Worm (Caenorhabditis elegans) whole organism, L4 larva: ENCODE results near the gene popl-5.

ENCODE experiments used
- D1046.2 ChIP-seq: fragments of 200-800 bp; sonication (Bioruptor generic); IDR thresholded peaks from 2 replicates; pipeline ENCODE4 v1.3.6; 2022; ENCODE audit warnings: missing genetic modification characterization, missing compliant biosample characterization
- ZK337.2 ChIP-seq: fragments of 200-800 bp; sonication (Bioruptor generic); IDR thresholded peaks from 2 replicates; pipeline ENCODE4 v1.3.6; 2022; ENCODE audit warnings: missing genetic modification reagents, missing genetic modification characterization, missing compliant biosample characterization
- aha-1 ChIP-seq: fragments of 150-350 bp; peaks from one replicate; lab custom pipeline; 2014; ENCODE audit warnings: missing biosample characterization, missing genetic modification characterization
- attf-4 ChIP-seq: sonication (generic microtip); optimal IDR thresholded peaks from 3 replicates; lab custom pipeline; 2017; ENCODE audit warnings: missing biosample characterization, missing genetic modification characterization
- ceh-20 ChIP-seq: fragments of 200-800 bp; sonication (Bioruptor generic); IDR thresholded peaks from 2 replicates; pipeline ENCODE4 v1.3.6; 2022; ENCODE audit warnings: missing genetic modification reagents, missing genetic modification characterization, missing compliant biosample characterization
- ceh-28 ChIP-seq: fragments of 150-350 bp; optimal IDR thresholded peaks from 2 replicates; lab custom pipeline; 2014; ENCODE audit warnings: missing biosample characterization, missing genetic modification reagents, missing genetic modification characterization
- ceh-32 ChIP-seq: sonication (generic microtip); optimal IDR thresholded peaks from 2 replicates; lab custom pipeline; 2016; ENCODE audit warnings: mild to moderate bottlenecking, missing genetic modification characterization, missing compliant biosample characterization; ENCODE audit not compliant: poor library complexity
- ceh-44 ChIP-seq: fragments of 200-800 bp; sonication (Bioruptor generic); IDR thresholded peaks from 2 replicates; pipeline ENCODE4 v1.3.6; 2022; ENCODE audit warnings: missing genetic modification reagents, missing genetic modification characterization, missing compliant biosample characterization
- cey-2 ChIP-seq: sonication (generic microtip); optimal IDR thresholded peaks from 3 replicates; lab custom pipeline; 2017; ENCODE audit warnings: missing genetic modification characterization, mild to moderate bottlenecking, missing compliant biosample characterization, antibody characterized with exemption, borderline replicate concordance; ENCODE audit not compliant: insufficient read depth
- daf-12 ChIP-seq: fragments of 150-350 bp; optimal IDR thresholded peaks from 2 replicates; lab custom pipeline; 2014; ENCODE audit warnings: missing biosample characterization, missing genetic modification reagents, missing genetic modification characterization
- daf-16 ChIP-seq, 3 experiments: sonication (generic microtip); optimal IDR thresholded peaks; 2 replicates each; lab custom pipeline; 2016 to 2017; ENCODE audit warnings: missing genetic modification characterization in 3 of 3, missing genetic modification reagents in 3 of 3, mild to moderate bottlenecking in 2 of 3, missing compliant biosample characterization in 2 of 3, missing biosample characterization in 1 of 3, moderate library complexity in 1 of 3
- daf-8 ChIP-seq: fragments of 200-800 bp; sonication (Bioruptor generic); IDR thresholded peaks from 2 replicates; pipeline ENCODE4 v1.3.6; 2022; ENCODE audit warnings: missing genetic modification characterization, missing compliant biosample characterization
- dmd-8 ChIP-seq: fragments of 200-800 bp; sonication (Bioruptor generic); IDR thresholded peaks from 2 replicates; pipeline ENCODE4 v1.3.6; 2022; ENCODE audit warnings: missing genetic modification characterization, missing compliant biosample characterization
- dmd-9 ChIP-seq: fragments of 200-800 bp; sonication (Bioruptor generic); IDR thresholded peaks from 2 replicates; pipeline ENCODE4 v1.3.6; 2022; ENCODE audit warnings: missing genetic modification reagents, missing genetic modification characterization, missing compliant biosample characterization
- duxl-1 ChIP-seq: sonication (generic microtip); optimal IDR thresholded peaks from 2 replicates; lab custom pipeline; 2016; ENCODE audit warnings: mild to moderate bottlenecking, missing genetic modification characterization, moderate library complexity, missing compliant biosample characterization; ENCODE audit not compliant: poor library complexity
- egl-43 ChIP-seq: fragments of 200-800 bp; sonication (Bioruptor generic); IDR thresholded peaks from 2 replicates; pipeline ENCODE4 v1.3.6; 2022; ENCODE audit warnings: missing genetic modification reagents, missing genetic modification characterization, missing compliant biosample characterization
- hif-1 ChIP-seq, 2 experiments: sonication (generic microtip); optimal IDR thresholded peaks; 2 replicates each; lab custom pipeline; 2016 to 2017; ENCODE audit warnings: missing compliant biosample characterization in 2 of 2, missing genetic modification characterization in 2 of 2, missing genetic modification reagents in 2 of 2, missing genotype in 2 of 2, mild to moderate bottlenecking in 1 of 2
- jun-1 ChIP-seq: fragments of 150-350 bp; optimal IDR thresholded peaks from 2 replicates; lab custom pipeline; 2014; ENCODE audit warnings: missing biosample characterization, missing genetic modification reagents, missing genetic modification characterization
- lim-7 ChIP-seq: fragments of 200-800 bp; sonication (Bioruptor generic); IDR thresholded peaks from 2 replicates; pipeline ENCODE4 v1.3.6; 2022; ENCODE audit warnings: missing genetic modification characterization, missing compliant biosample characterization
- madf-9 ChIP-seq: fragments of 200-800 bp; sonication (Bioruptor generic); conservative IDR thresholded peaks from 2 replicates; pipeline ENCODE4 v1.3.6; 2022; ENCODE audit warnings: missing genetic modification reagents, missing genetic modification characterization, missing compliant biosample characterization
- mdl-1 ChIP-seq, 2 experiments: fragments of 150-350 bp in 1 of 2; sonication (generic microtip) in 1 of 2; optimal IDR thresholded peaks; 2 replicates each; lab custom pipeline; 2014 to 2017; ENCODE audit warnings: missing biosample characterization in 2 of 2, missing genetic modification characterization in 2 of 2
- mxl-3 ChIP-seq: fragments of 200-800 bp; sonication (Bioruptor generic); optimal IDR thresholded peaks from 2 replicates; lab custom pipeline; 2018; ENCODE audit warnings: mild to moderate bottlenecking, missing genetic modification characterization, missing compliant biosample characterization
- nhr-10 ChIP-seq: fragments of 150-350 bp; optimal IDR thresholded peaks from 2 replicates; lab custom pipeline; 2014; ENCODE audit warnings: missing biosample characterization, missing genetic modification characterization
- nhr-237 ChIP-seq: sonication (generic microtip); optimal IDR thresholded peaks from 2 replicates; lab custom pipeline; 2017; ENCODE audit warnings: missing biosample characterization, missing genetic modification characterization
- nhr-25 ChIP-seq: sonication (generic microtip); optimal IDR thresholded peaks from 2 replicates; lab custom pipeline; 2017; ENCODE audit warnings: missing genetic modification characterization, mild to moderate bottlenecking, missing compliant biosample characterization, antibody characterized with exemption, moderate library complexity, borderline replicate concordance; ENCODE audit not compliant: insufficient read depth
- nhr-42 ChIP-seq: fragments of 200-800 bp; sonication (Bioruptor generic); IDR thresholded peaks from 2 replicates; pipeline ENCODE4 v1.3.6; 2022; ENCODE audit warnings: missing genetic modification characterization, missing compliant biosample characterization
- nhr-48 ChIP-seq: sonication (generic microtip); optimal IDR thresholded peaks from 2 replicates; lab custom pipeline; 2016; ENCODE audit warnings: mild to moderate bottlenecking, missing genetic modification characterization, missing compliant biosample characterization
- nhr-6 ChIP-seq: fragments of 150-350 bp; optimal IDR thresholded peaks from 2 replicates; lab custom pipeline; 2014; ENCODE audit warnings: missing biosample characterization, missing genetic modification characterization
- pha-4 ChIP-seq, 2 experiments: fragments of 150-350 bp in 1 of 2; fragments of 200-800 bp in 1 of 2; sonication (Bioruptor generic) in 1 of 2; IDR thresholded peaks in 1 of 2; optimal IDR thresholded peaks in 1 of 2; 2 replicates each; pipeline versions ENCODE4 v1.3.6 to Lab custom; 2014 to 2022; ENCODE audit warnings: missing genetic modification characterization in 2 of 2, missing genetic modification reagents in 2 of 2, missing biosample characterization in 1 of 2, missing compliant biosample characterization in 1 of 2
- pqm-1 ChIP-seq: sonication (generic microtip); optimal IDR thresholded peaks from 2 replicates; lab custom pipeline; 2017; ENCODE audit warnings: missing biosample characterization, missing genetic modification characterization
- set-16 ChIP-seq: fragments of 200-800 bp; sonication (Bioruptor generic); IDR thresholded peaks from 2 replicates; pipeline ENCODE4 v1.3.6; 2022; ENCODE audit warnings: missing genetic modification reagents, missing genetic modification characterization, missing compliant biosample characterization
- snpc-1.2 ChIP-seq: fragments of 200-800 bp; sonication (Bioruptor generic); IDR thresholded peaks from 2 replicates; pipeline ENCODE4 v1.3.6; 2022; ENCODE audit warnings: missing genetic modification reagents, missing genetic modification characterization, missing compliant biosample characterization
- snpc-4 ChIP-seq: fragments of 150-350 bp; optimal IDR thresholded peaks from 2 replicates; lab custom pipeline; 2014; ENCODE audit warnings: missing biosample characterization, missing genetic modification characterization
- spr-3 ChIP-seq: fragments of 200-800 bp; sonication (Bioruptor generic); optimal IDR thresholded peaks from 2 replicates; lab custom pipeline; 2018; ENCODE audit warnings: mild to moderate bottlenecking, missing genetic modification characterization, missing compliant biosample characterization
- unc-62 ChIP-seq, 3 experiments: fragments of 150-350 bp in 1 of 3; sonication (generic microtip); optimal IDR thresholded peaks in 2 of 3; peaks in 1 of 3; 1 replicate in 1 of 3; 2 replicates in 2 of 3; lab custom pipeline; 2014 to 2017; ENCODE audit warnings: missing biosample characterization in 3 of 3, missing genetic modification characterization in 3 of 3, missing genetic modification reagents in 3 of 3, missing genotype in 1 of 3
- zag-1 ChIP-seq: fragments of 150-350 bp; optimal IDR thresholded peaks from 2 replicates; lab custom pipeline; 2014; ENCODE audit warnings: missing biosample characterization, missing genetic modification characterization

Gene popl-5

ce11 chrIII:11489601-11490000 lies 2.5 kb upstream of the popl-5 start:
- TF ChIP-seq mdl-1 (tag; optimal IDR thresholded peaks at IDR 0.05; lab: Kevin White, UChicago) (no peak), snpc-1.2 (no peak), madf-9 (no peak), nhr-48 (tag; lab: Kevin White, UChicago) (no peak)

- peak; percentile 94 for TF ChIP-seq aha-1 (tag; lab: Kevin White, UChicago)
- no peak for TF ChIP-seq duxl-1 (tag; lab: Kevin White, UChicago)
Measured at ce11 chrIII:11488662-11489349, 1.7 kb upstream of the popl-5 start.

DNA sequence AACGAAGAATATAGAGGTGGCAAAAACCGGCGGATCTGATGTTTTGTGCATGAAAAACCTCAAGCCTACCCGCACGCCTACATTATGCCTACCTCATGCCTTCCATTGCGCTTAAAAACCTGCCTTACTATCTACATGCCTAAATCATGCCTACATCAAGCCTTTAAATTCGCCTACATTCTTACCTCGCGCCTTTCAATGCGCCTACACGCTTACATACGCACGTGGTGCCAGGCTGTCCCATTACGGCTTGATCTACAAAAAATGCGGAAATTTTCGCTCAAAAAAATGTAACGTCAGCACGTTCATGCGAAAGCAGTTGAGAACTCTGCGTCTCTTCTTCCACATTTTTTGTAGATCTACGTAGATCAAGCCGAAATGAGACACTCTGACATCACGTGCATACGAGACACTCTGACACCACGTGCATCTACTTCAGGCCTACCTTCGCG lies 3.0 kb downstream of the popl-5 start, which contains the start of gene fbxa-220:
Gene fbxa-220 (minus strand): TSS at position 51 of the 452 bp plus-strand sequence.
- TF ChIP-seq ceh-28: no peak
- TF ChIP-seq aha-1 (tag; lab: Kevin White, UChicago): peak; percentile 95
- no peak for TF ChIP-seq dmd-8 (GFP tag; lab: Robert Waterston, UW)

DNA sequence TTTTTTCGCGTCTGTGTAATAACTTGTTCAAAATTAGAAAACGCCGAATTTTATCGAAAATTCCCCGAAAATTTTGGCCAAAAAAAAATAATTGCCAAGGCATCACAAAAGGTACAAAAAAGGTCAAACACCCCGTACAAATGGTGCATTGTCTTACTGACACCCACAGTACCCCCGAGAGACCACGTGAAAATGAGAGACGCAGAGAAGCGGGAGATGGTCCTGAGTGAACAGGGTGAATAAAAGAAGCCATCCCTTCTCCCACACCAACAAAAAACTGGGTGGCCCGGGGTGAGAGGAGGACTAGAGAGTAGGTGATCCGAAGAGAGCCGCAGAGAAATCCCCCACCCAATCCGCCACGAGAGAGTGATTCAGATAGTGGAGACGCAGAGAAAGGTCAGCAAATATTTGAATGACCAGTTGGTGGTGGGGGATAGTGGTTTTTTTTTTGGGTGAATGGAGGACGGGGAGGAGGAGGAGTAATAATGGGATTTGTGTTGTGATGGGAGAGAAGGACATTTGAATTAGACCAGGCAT lies 5.8 kb downstream of the popl-5 start:
- TF ChIP-seq snpc-1.2 (no peak), set-16 (GFP tag; lab: Robert Waterston, UW) (peak; percentile 55), nhr-25 (tag; lab: Kevin White, UChicago) (no peak)

- TF ChIP-seq D1046.2 (no peak), unc-62 (GFP tag; optimal IDR thresholded peaks at IDR 0.05 in 1 of 2; lab: Kevin White, UChicago) (peak in 1 of 2 experiments; percentile 26), unc-62 (tag; optimal IDR thresholded peaks at IDR 0.05; lab: Kevin White, UChicago) (no peak), cey-2 (tag; lab: Kevin White, UChicago) (no peak), pqm-1 (tag; lab: Kevin White, UChicago) (no peak), zag-1 (no peak), ZK337.2 (GFP tag; lab: Robert Waterston, UW) (no peak), spr-3 (GFP tag; lab: Kevin White, UChicago) (no peak), daf-12 (no peak), hif-1 (tag; optimal IDR thresholded peaks at IDR 0.05; lab: Kevin White, UChicago) (no peak), dmd-9 (GFP tag; lab: Robert Waterston, UW) (no peak), pha-4 (GFP tag; IDR thresholded peaks at IDR 0.05; lab: Robert Waterston, UW) (no peak), pha-4 (tag; optimal IDR thresholded peaks at IDR 0.05; lab: Kevin White, UChicago) (no peak), egl-43 (GFP tag; lab: Robert Waterston, UW) (0 out of 2 replicates have a peak, but pooled peaks have one; percentile 4), set-16 (GFP tag; lab: Robert Waterston, UW) (0 out of 2 replicates have a peak, but pooled peaks have one; percentile 22), nhr-10 (tag; lab: Kevin White, UChicago) (no peak), jun-1 (tag; lab: Kevin White, UChicago) (no peak), nhr-237 (tag; lab: Kevin White, UChicago) (no peak), nhr-25 (tag; lab: Kevin White, UChicago) (peak; percentile 42), ceh-20 (no peak), nhr-6 (no peak), lim-7 (GFP tag; lab: Robert Waterston, UW) (no peak), attf-4 (tag; lab: Kevin White, UChicago) (no peak), snpc-4 (no peak), nhr-42 (GFP tag; lab: Robert Waterston, UW) (0 out of 2 replicates have a peak, but pooled peaks have one; percentile 35), ceh-32 (tag; lab: Kevin White, UChicago) (no peak), mxl-3 (GFP tag; lab: Kevin White, UChicago) (peak; percentile 46), daf-8 (no peak), ceh-44 (GFP tag; lab: Robert Waterston, UW) (0 out of 2 replicates have a peak, but pooled peaks have one; percentile 4), daf-16 (GFP tag; optimal IDR thresholded peaks at IDR 0.05; lab: Kevin White, UChicago) (no peak), daf-16 (tag; optimal IDR thresholded peaks at IDR 0.05; lab: Kevin White, UChicago) (no peak)
Measured at ce11 chrIII:11478468-11479363, 8.4 kb downstream of the popl-5 start.
